Fruit fly (Drosophila melanogaster): Measurements from ENCODE around the gene Lip4.
A peak's percentile ranks its signal among the peaks of the same experiment; 100 is the strongest.

Gene Lip4

dm6 chr2L:10514586-10515137 is 12.7 kb upstream of the Lip4 start:
- TF ChIP-seq Pif1A (GFP tag; optimal IDR thresholded peaks at IDR 0.05): no peak
- no peak for TF ChIP-seq CG8159 (tag; optimal IDR thresholded peaks at IDR 0.05)
- TF ChIP-seq CG17806 (tag; optimal IDR thresholded peaks at IDR 0.05): no peak
- TF ChIP-seq CG8301 (tag; optimal IDR thresholded peaks at IDR 0.05): no peak
- TF ChIP-seq CG4496 (GFP tag; IDR thresholded peaks at IDR 0.05): peak; percentile 44; the same call in 1 of the 3 replicates
- TF ChIP-seq fd96Ca (GFP tag; IDR thresholded peaks at IDR 0.05): no peak
- TF ChIP-seq Ets98B (GFP tag; IDR thresholded peaks at IDR 0.05): 0 out of 2 replicates have a peak, but pooled peaks have one; percentile 11
- no peak for TF ChIP-seq CG32121 (GFP tag; IDR thresholded peaks at IDR 0.05)
- no peak for TF ChIP-seq CG15710 (tag; optimal IDR thresholded peaks at IDR 0.05)
- no peak for TF ChIP-seq CG14655 (GFP tag; optimal IDR thresholded peaks at IDR 0.05)
- TF ChIP-seq CG9948 (tag; optimal IDR thresholded peaks at IDR 0.05): no peak
- no peak for TF ChIP-seq Snoo (tag; optimal IDR thresholded peaks at IDR 0.05)
- no peak for TF ChIP-seq D1 (tag; optimal IDR thresholded peaks at IDR 0.05)
- TF ChIP-seq EcR (GFP tag; optimal IDR thresholded peaks at IDR 0.05): peak; percentile 81
- TF ChIP-seq CG10348 (GFP tag; IDR thresholded peaks at IDR 0.05): no peak
- no peak for TF ChIP-seq Pif1B (GFP tag; optimal IDR thresholded peaks at IDR 0.05)

dm6 chr2L:10515553-10516174 is 11.7 kb upstream of the Lip4 start:
- TF ChIP-seq CG14655 (GFP tag; optimal IDR thresholded peaks at IDR 0.05) (no peak), Pif1A (GFP tag; optimal IDR thresholded peaks at IDR 0.05) (no peak), fd96Ca (GFP tag; IDR thresholded peaks at IDR 0.05) (no peak), D1 (tag; optimal IDR thresholded peaks at IDR 0.05) (no peak), CG4496 (GFP tag; IDR thresholded peaks at IDR 0.05) (no peak), CG10348 (GFP tag; IDR thresholded peaks at IDR 0.05) (no peak), CG12605 (GFP tag; IDR thresholded peaks at IDR 0.05) (no peak), CG17806 (tag; optimal IDR thresholded peaks at IDR 0.05) (no peak), CG8159 (tag; optimal IDR thresholded peaks at IDR 0.05) (no peak), CG32121 (GFP tag; IDR thresholded peaks at IDR 0.05) (no peak), Pif1B (GFP tag; optimal IDR thresholded peaks at IDR 0.05) (no peak), rn (GFP tag; IDR thresholded peaks at IDR 0.05) (no peak), Ets98B (GFP tag; IDR thresholded peaks at IDR 0.05) (no peak), EcR (GFP tag; optimal IDR thresholded peaks at IDR 0.05) (no peak)

dm6 chr2L:10516470-10517048 is 10.8 kb upstream of the Lip4 start:
- TF ChIP-seq CG34367 (tag; optimal IDR thresholded peaks at IDR 0.05) (no peak), CG4496 (GFP tag; IDR thresholded peaks at IDR 0.05) (no peak; the same call in 2 of the 3 replicates), EcR (GFP tag; optimal IDR thresholded peaks at IDR 0.05) (peak; percentile 71), CG8301 (tag; optimal IDR thresholded peaks at IDR 0.05) (peak; percentile 14), CG10348 (GFP tag; IDR thresholded peaks at IDR 0.05) (no peak), Pif1B (GFP tag; optimal IDR thresholded peaks at IDR 0.05) (peak; percentile 54), rn (GFP tag; IDR thresholded peaks at IDR 0.05) (0 out of 2 replicates have a peak, but pooled peaks have one; percentile 5), CG17806 (tag; optimal IDR thresholded peaks at IDR 0.05) (no peak), gl (tag; optimal IDR thresholded peaks at IDR 0.05) (peak; percentile 27), fd96Ca (GFP tag; IDR thresholded peaks at IDR 0.05) (peak; percentile 46; the same call in 1 of the 3 replicates), CG13204 (GFP tag; optimal IDR thresholded peaks at IDR 0.05) (peak; percentile 24), CG15710 (tag; optimal IDR thresholded peaks at IDR 0.05) (no peak), Ets98B (GFP tag; IDR thresholded peaks at IDR 0.05) (peak; percentile 59; the same call in 1 of the 2 replicates), CG8159 (tag; optimal IDR thresholded peaks at IDR 0.05) (no peak), Snoo (tag; optimal IDR thresholded peaks at IDR 0.05) (no peak), Pif1A (GFP tag; optimal IDR thresholded peaks at IDR 0.05) (peak; percentile 14), CG32121 (GFP tag; IDR thresholded peaks at IDR 0.05) (peak; percentile 52; the same call in 1 of the 2 replicates), CG12605 (GFP tag; IDR thresholded peaks at IDR 0.05) (peak; percentile 16; the same call in 1 of the 2 replicates), CG14655 (GFP tag; optimal IDR thresholded peaks at IDR 0.05) (no peak), CG9948 (tag; optimal IDR thresholded peaks at IDR 0.05) (no peak), D1 (tag; optimal IDR thresholded peaks at IDR 0.05) (no peak)

dm6 chr2L:10517085-10517484 is 10.3 kb upstream of the Lip4 start, which contains the start of the genes Fatp1 and Lrr47:
Gene Fatp1 (minus strand): TSS chr2L:10517218.
Gene Lrr47 (plus strand): TSS chr2L:10517335.
- TF ChIP-seq CG13204 (GFP tag; optimal IDR thresholded peaks at IDR 0.05) (no peak), CG12605 (GFP tag; IDR thresholded peaks at IDR 0.05) (peak; percentile 9; the same call in 1 of the 2 replicates), gl (tag; optimal IDR thresholded peaks at IDR 0.05) (no peak), CG8301 (tag; optimal IDR thresholded peaks at IDR 0.05) (no peak), CG15710 (tag; optimal IDR thresholded peaks at IDR 0.05) (no peak), rn (GFP tag; IDR thresholded peaks at IDR 0.05) (no peak), CG8159 (tag; optimal IDR thresholded peaks at IDR 0.05) (peak; percentile 8)

dm6 chr2L:10519225-10519624 is 8.1 kb upstream of the Lip4 start:
- TF ChIP-seq rn (GFP tag; IDR thresholded peaks at IDR 0.05) (peak; percentile 25; the same call in 1 of the 2 replicates), CG4496 (GFP tag; IDR thresholded peaks at IDR 0.05) (peak; percentile 87), fd96Ca (GFP tag; IDR thresholded peaks at IDR 0.05) (peak; percentile 59; the same call in 2 of the 3 replicates), CG8301 (tag; optimal IDR thresholded peaks at IDR 0.05) (peak; percentile 75), CG32121 (GFP tag; IDR thresholded peaks at IDR 0.05) (peak; percentile 74), CG13204 (GFP tag; optimal IDR thresholded peaks at IDR 0.05) (peak; percentile 38), CG34367 (tag; optimal IDR thresholded peaks at IDR 0.05) (peak; percentile 84), CG10348 (GFP tag; IDR thresholded peaks at IDR 0.05) (no peak), EcR (GFP tag; optimal IDR thresholded peaks at IDR 0.05) (peak; percentile 25), CG17806 (tag; optimal IDR thresholded peaks at IDR 0.05) (peak; percentile 88), CG9948 (tag; optimal IDR thresholded peaks at IDR 0.05) (peak; percentile 80), Snoo (tag; optimal IDR thresholded peaks at IDR 0.05) (peak; percentile 84), Ets98B (GFP tag; IDR thresholded peaks at IDR 0.05) (peak; percentile 83), D1 (tag; optimal IDR thresholded peaks at IDR 0.05) (peak; percentile 72), CG14655 (GFP tag; optimal IDR thresholded peaks at IDR 0.05) (peak; percentile 78), CG12605 (GFP tag; IDR thresholded peaks at IDR 0.05) (peak; percentile 69; the same call in 1 of the 2 replicates), CG15710 (tag; optimal IDR thresholded peaks at IDR 0.05) (peak; percentile 92), CG8159 (tag; optimal IDR thresholded peaks at IDR 0.05) (peak; percentile 89), Pif1B (GFP tag; optimal IDR thresholded peaks at IDR 0.05) (peak; percentile 86), Pif1A (GFP tag; optimal IDR thresholded peaks at IDR 0.05) (peak; percentile 84), gl (tag; optimal IDR thresholded peaks at IDR 0.05) (peak; percentile 77)
